Worm (Caenorhabditis elegans) whole organism, midembryonic: ENCODE measurements around the gene txt-6.
"Not testable (repeated sequence)": the region's sequence is repeated elsewhere in the genome, so short reads cannot be mapped to it uniquely, and the experiment has no call there.

Source experiments
- T22C8.4 ChIP-seq: fragments of 200-800 bp; sonication (Bioruptor generic); IDR thresholded peaks from 2 replicates; pipeline ENCODE4 v1.3.6; 2022; ENCODE audit warnings: missing genetic modification characterization, missing compliant biosample characterization
- cog-1 ChIP-seq: sonication (generic microtip); optimal IDR thresholded peaks from 2 replicates; lab custom pipeline; 2016; ENCODE audit warnings: missing genetic modification characterization, missing compliant biosample characterization
- flt-1 ChIP-seq: fragments of 200-800 bp; sonication (Bioruptor generic); IDR thresholded peaks from 2 replicates; pipeline ENCODE4 v1.3.6; 2022; ENCODE audit warnings: missing genetic modification characterization, missing compliant biosample characterization
- klf-2 ChIP-seq: fragments of 200-800 bp; sonication (Bioruptor generic); conservative IDR thresholded peaks from 2 replicates; pipeline ENCODE4 v1.3.6; 2022; ENCODE audit warnings: missing genetic modification reagents, missing genetic modification characterization, missing compliant biosample characterization
- med-1 ChIP-seq: sonication (generic microtip); optimal IDR thresholded peaks from 2 replicates; lab custom pipeline; 2017; ENCODE audit warnings: missing genetic modification characterization, mild to moderate bottlenecking, missing compliant biosample characterization, antibody characterized with exemption, missing genetic modification reagents; ENCODE audit not compliant: insufficient read depth
- ref-1 ChIP-seq: fragments of 200-800 bp; sonication (Bioruptor generic); conservative IDR thresholded peaks from 2 replicates; pipeline ENCODE4 v1.3.6; 2022; ENCODE audit warnings: missing genetic modification reagents, missing genetic modification characterization, missing compliant biosample characterization
- tab-1 ChIP-seq: fragments of 200-800 bp; sonication (Bioruptor generic); IDR thresholded peaks from 2 replicates; pipeline ENCODE4 v1.3.6; 2022; ENCODE audit warnings: missing genetic modification characterization, missing compliant biosample characterization
- ztf-23 ChIP-seq: fragments of 200-800 bp; sonication (Bioruptor generic); IDR thresholded peaks from 2 replicates; pipeline ENCODE4 v1.3.6; 2022; ENCODE audit warnings: missing genetic modification reagents, missing genetic modification characterization, missing compliant biosample characterization
- ztf-29 ChIP-seq: fragments of 200-800 bp; sonication (Bioruptor generic); IDR thresholded peaks from 2 replicates; pipeline ENCODE4 v1.3.6; 2022; ENCODE audit warnings: missing genetic modification reagents, missing genetic modification characterization, missing compliant biosample characterization

- TF ChIP-seq klf-2; flt-1 (GFP tag; lab: Robert Waterston, UW); med-1; ztf-29 (GFP tag; lab: Robert Waterston, UW); ref-1 (GFP tag; lab: Robert Waterston, UW); tab-1 (GFP tag; lab: Robert Waterston, UW); ztf-23; T22C8.4 (GFP tag; lab: Robert Waterston, UW); cog-1: not testable (repeated sequence)
Observed at ce11 chrV:4573824-4574223, 32.9 kb downstream of the txt-6 start, which contains the start of gene hpo-39.
